Fruit fly (Drosophila melanogaster): ENCODE results near the gene Rnf11.

DNA sequence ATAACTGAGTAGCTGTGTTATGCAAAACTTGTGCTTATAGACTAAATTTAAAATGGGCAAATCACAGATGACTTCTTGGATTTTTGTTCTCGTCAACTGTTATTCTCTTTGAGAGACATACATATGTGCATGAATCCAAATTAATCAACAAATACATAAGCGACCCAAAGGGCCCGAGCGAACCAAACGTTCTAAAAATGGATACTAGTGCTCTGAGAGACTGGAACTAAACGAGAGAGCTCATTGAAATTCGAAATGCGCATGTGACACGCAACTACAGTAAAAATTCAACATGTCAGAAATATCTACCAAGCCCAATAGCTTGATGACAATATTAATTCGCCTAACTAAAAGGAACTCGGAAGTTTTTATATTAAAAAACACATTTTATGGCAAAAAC, 38.4 kb upstream of the Rnf11 start, which contains the start of gene NfI:
- no peak for TF ChIP-seq CG8478 (optimal IDR thresholded peaks at IDR 0.05)
- no peak for TF ChIP-seq CTCF (optimal IDR thresholded peaks at IDR 0.05)

All from S2 (cell line).